Worm (Caenorhabditis elegans): ENCODE measurements around the gene clec-38.

DNA sequence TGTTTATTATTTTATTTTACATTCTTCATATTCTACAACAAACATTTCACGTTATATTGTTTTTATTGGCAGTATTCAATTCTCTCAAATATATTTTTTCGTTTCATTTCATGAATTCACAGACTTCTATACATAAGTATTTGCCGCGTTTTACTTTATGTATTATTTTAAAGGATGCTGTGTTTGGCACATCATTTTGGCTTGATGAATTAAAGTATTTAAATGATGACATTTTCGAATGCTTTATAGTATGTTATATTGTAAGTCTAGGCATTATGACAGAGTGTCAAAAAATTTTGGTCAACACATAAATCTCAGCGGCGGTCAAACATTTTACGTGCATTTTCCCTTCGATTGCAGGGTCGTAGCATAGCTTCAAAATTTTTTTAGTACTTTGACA is 39.9 kb downstream of the clec-38 start:
- TF ChIP-seq Y56A3A.18 (GFP tag; IDR thresholded peaks at IDR 0.05) (no peak), chd-7 (tag; optimal IDR thresholded peaks at IDR 0.05) (no peak), ama-1 (optimal IDR thresholded peaks at IDR 0.05) (no peak), ama-1 (GFP tag; optimal IDR thresholded peaks at IDR 0.05) (no peak), mcd-1 (GFP tag; IDR thresholded peaks at IDR 0.05) (no peak), him-1 (tag; optimal IDR thresholded peaks at IDR 0.05) (no peak), K11D2.4 (GFP tag; IDR thresholded peaks at IDR 0.05) (no peak), Y95B8A.8 (GFP tag; IDR thresholded peaks at IDR 0.05) (no peak), dpl-1 (GFP tag; optimal IDR thresholded peaks at IDR 0.05) (no peak), ztf-18 (tag; optimal IDR thresholded peaks at IDR 0.05) (no peak), C17E4.6 (GFP tag; IDR thresholded peaks at IDR 0.05) (no peak), unc-62 (GFP tag; optimal IDR thresholded peaks at IDR 0.05) (no peak)
